Fruit fly (Drosophila melanogaster) whole organism, prepupa: ENCODE measurements around the gene Rnmt.

Experiments
- Blimp-1 ChIP-seq: fragments of 200-800 bp; sonication (Bioruptor generic); optimal IDR thresholded peaks from 3 replicates; lab custom pipeline; 2017; ENCODE audit warnings: missing biosample characterization, missing genetic modification characterization, mild to moderate bottlenecking, moderate library complexity, missing genetic modification reagents
- CG10631 ChIP-seq: fragments of 200-800 bp; sonication (Bioruptor generic); optimal IDR thresholded peaks from 2 replicates; lab custom pipeline; 2016; ENCODE audit warnings: missing biosample characterization, missing genetic modification characterization
- CG11294 ChIP-seq: fragments of 200-800 bp; sonication (Bioruptor generic); IDR thresholded peaks from 2 replicates; pipeline ENCODE4 v1.3.6; 2022; ENCODE audit warnings: missing biosample characterization, missing genetic modification characterization
- CG11762 ChIP-seq: fragments of 200-800 bp; sonication (Bioruptor generic); optimal IDR thresholded peaks from 3 replicates; lab custom pipeline; 2016; ENCODE audit warnings: missing biosample characterization, missing genetic modification characterization; ENCODE audit not compliant: insufficient read depth
- CG15336 ChIP-seq: fragments of 200-800 bp; sonication (Bioruptor generic); IDR thresholded peaks from 2 replicates; pipeline ENCODE4 v1.3.6; 2022; ENCODE audit warnings: missing biosample characterization, missing genetic modification characterization
- CG3032 ChIP-seq: fragments of 200-800 bp; optimal IDR thresholded peaks from 2 replicates; lab custom pipeline; 2019; ENCODE audit warnings: missing biosample characterization, mild to moderate bottlenecking, missing genetic modification characterization, moderate library complexity
- CG31627 ChIP-seq: fragments of 200-800 bp; sonication (Bioruptor generic); optimal IDR thresholded peaks from 3 replicates; lab custom pipeline; 2016; ENCODE audit warnings: missing biosample characterization, missing genetic modification characterization
- CG32006 ChIP-seq: fragments of 200-800 bp; sonication (Bioruptor generic); optimal IDR thresholded peaks from 3 replicates; lab custom pipeline; 2017; ENCODE audit warnings: missing biosample characterization, mild to moderate bottlenecking, missing genetic modification characterization
- CG34406 ChIP-seq: fragments of 200-800 bp; sonication (Bioruptor generic); optimal IDR thresholded peaks from 3 replicates; lab custom pipeline; 2016; ENCODE audit warnings: missing biosample characterization, missing genetic modification characterization
- CG4318 ChIP-seq: fragments of 200-800 bp; sonication (Bioruptor generic); optimal IDR thresholded peaks from 3 replicates; lab custom pipeline; 2017; ENCODE audit warnings: missing biosample characterization, mild to moderate bottlenecking, missing genetic modification characterization
- CG6163 ChIP-seq: fragments of 200-800 bp; sonication (Bioruptor generic); IDR thresholded peaks from 3 replicates; pipeline ENCODE4 v1.3.6; 2022; ENCODE audit warnings: missing biosample characterization, missing genetic modification characterization
- CG6276 ChIP-seq: fragments of 200-800 bp; sonication (Bioruptor generic); optimal IDR thresholded peaks from 2 replicates; lab custom pipeline; 2017; ENCODE audit warnings: missing biosample characterization, mild to moderate bottlenecking, missing genetic modification characterization
- CG6792 ChIP-seq: fragments of 200-800 bp; sonication (Bioruptor generic); optimal IDR thresholded peaks from 3 replicates; lab custom pipeline; 2016; ENCODE audit warnings: missing biosample characterization, missing genetic modification characterization
- CG6808 ChIP-seq: fragments of 200-800 bp; sonication (Bioruptor generic); optimal IDR thresholded peaks from 3 replicates; lab custom pipeline; 2017; ENCODE audit warnings: missing biosample characterization, missing genetic modification characterization, mild to moderate bottlenecking, moderate library complexity, missing genetic modification reagents
- CG7368 ChIP-seq: fragments of 200-800 bp; sonication (Bioruptor generic); optimal IDR thresholded peaks from 3 replicates; lab custom pipeline; 2016; ENCODE audit warnings: missing biosample characterization, missing genetic modification characterization
- CG8119 ChIP-seq: fragments of 200-800 bp; sonication (Bioruptor generic); IDR thresholded peaks from 3 replicates; pipeline ENCODE4 v1.3.6; 2022; ENCODE audit warnings: missing biosample characterization, missing genetic modification characterization
- CG8319 ChIP-seq: fragments of 200-800 bp; sonication (Bioruptor generic); optimal IDR thresholded peaks from 3 replicates; lab custom pipeline; 2016; ENCODE audit warnings: missing biosample characterization, missing genetic modification characterization
- CG8632 ChIP-seq: fragments of 200-800 bp; sonication (Bioruptor generic); optimal IDR thresholded peaks from 3 replicates; lab custom pipeline; 2016; ENCODE audit warnings: missing biosample characterization, missing genetic modification characterization
- CG9139 ChIP-seq: fragments of 200-800 bp; sonication (Bioruptor generic); optimal IDR thresholded peaks from 3 replicates; lab custom pipeline; 2017; ENCODE audit warnings: missing biosample characterization, mild to moderate bottlenecking, missing genetic modification characterization
- Ets21C ChIP-seq: fragments of 200-800 bp; sonication (Bioruptor generic); optimal IDR thresholded peaks from 3 replicates; lab custom pipeline; 2016; ENCODE audit warnings: missing biosample characterization, missing genetic modification characterization
- Ets96B ChIP-seq: fragments of 200-800 bp; optimal IDR thresholded peaks from 2 replicates; lab custom pipeline; 2019; ENCODE audit warnings: missing biosample characterization, mild to moderate bottlenecking, missing genetic modification characterization, moderate library complexity
- Gug ChIP-seq: fragments of 200-800 bp; sonication (Bioruptor generic); IDR thresholded peaks from 2 replicates; pipeline ENCODE4 v1.3.6; 2022; ENCODE audit warnings: missing biosample characterization, missing genetic modification characterization
- Hr38 ChIP-seq: sonication (Bioruptor generic); optimal IDR thresholded peaks from 2 replicates; lab custom pipeline; 2016; ENCODE audit warnings: missing biosample characterization, missing genetic modification characterization
- Hr39 ChIP-seq: fragments of 200-800 bp; sonication (Bioruptor generic); optimal IDR thresholded peaks from 2 replicates; lab custom pipeline; 2016; ENCODE audit warnings: missing biosample characterization, missing genetic modification characterization
- Hr4 ChIP-seq: fragments of 200-800 bp; sonication (Bioruptor generic); optimal IDR thresholded peaks from 3 replicates; lab custom pipeline; 2016; ENCODE audit warnings: missing biosample characterization, missing genetic modification characterization
- Lpt ChIP-seq: fragments of 200-800 bp; sonication (Bioruptor generic); optimal IDR thresholded peaks from 3 replicates; lab custom pipeline; 2016; ENCODE audit warnings: missing biosample characterization, missing genetic modification characterization
- OdsH ChIP-seq: fragments of 200-800 bp; sonication (Bioruptor generic); optimal IDR thresholded peaks from 3 replicates; lab custom pipeline; 2016; ENCODE audit warnings: missing biosample characterization, missing genetic modification characterization
- Smox ChIP-seq: fragments of 200-800 bp; sonication (Bioruptor generic); optimal IDR thresholded peaks from 3 replicates; lab custom pipeline; 2016; ENCODE audit warnings: missing biosample characterization, missing genetic modification characterization
- Sox14 ChIP-seq: fragments of 200-800 bp; sonication (Bioruptor generic); optimal IDR thresholded peaks from 3 replicates; lab custom pipeline; 2016; ENCODE audit warnings: missing biosample characterization, missing genetic modification characterization
- Sox15 ChIP-seq: fragments of 200-800 bp; sonication (Bioruptor generic); optimal IDR thresholded peaks from 3 replicates; lab custom pipeline; 2016; ENCODE audit warnings: missing biosample characterization, missing genetic modification characterization
- achi ChIP-seq: fragments of 200-800 bp; sonication (Bioruptor generic); optimal IDR thresholded peaks from 3 replicates; lab custom pipeline; 2016; ENCODE audit warnings: missing biosample characterization, missing genetic modification characterization
- cyc ChIP-seq: fragments of 200-800 bp; sonication (Bioruptor generic); optimal IDR thresholded peaks from 3 replicates; lab custom pipeline; 2016; ENCODE audit warnings: missing biosample characterization, missing genetic modification characterization
- dac ChIP-seq: fragments of 200-800 bp; sonication (Bioruptor generic); optimal IDR thresholded peaks from 2 replicates; lab custom pipeline; 2017; ENCODE audit warnings: missing biosample characterization, mild to moderate bottlenecking, missing genetic modification characterization
- dsx ChIP-seq: fragments of 200-800 bp; optimal IDR thresholded peaks from 3 replicates; lab custom pipeline; 2019; ENCODE audit warnings: missing biosample characterization, mild to moderate bottlenecking, missing genetic modification characterization, moderate library complexity; ENCODE audit not compliant: poor library complexity, severe bottlenecking
- eg ChIP-seq: fragments of 200-800 bp; sonication (Bioruptor generic); IDR thresholded peaks from 3 replicates; pipeline ENCODE4 v1.3.6; 2022; ENCODE audit warnings: missing biosample characterization, missing genetic modification characterization
- esn ChIP-seq: fragments of 200-800 bp; sonication (Bioruptor generic); optimal IDR thresholded peaks from 2 replicates; lab custom pipeline; 2016; ENCODE audit warnings: missing biosample characterization, mild to moderate bottlenecking, missing genetic modification characterization, moderate library complexity
- fd59A ChIP-seq: fragments of 200-800 bp; sonication (Bioruptor generic); optimal IDR thresholded peaks from 2 replicates; lab custom pipeline; 2017; ENCODE audit warnings: missing biosample characterization, mild to moderate bottlenecking, missing genetic modification characterization, missing genetic modification reagents
- fd85E ChIP-seq: fragments of 200-800 bp; sonication (Bioruptor generic); optimal IDR thresholded peaks from 3 replicates; lab custom pipeline; 2016; ENCODE audit warnings: missing biosample characterization, missing genetic modification characterization
- fkh ChIP-seq: fragments of 200-800 bp; sonication (Bioruptor generic); optimal IDR thresholded peaks from 3 replicates; lab custom pipeline; 2017; ENCODE audit warnings: missing biosample characterization, mild to moderate bottlenecking, missing genetic modification characterization, moderate library complexity
- lz ChIP-seq: fragments of 200-800 bp; sonication (Bioruptor generic); optimal IDR thresholded peaks from 3 replicates; lab custom pipeline; 2016; ENCODE audit warnings: missing biosample characterization, missing genetic modification characterization
- net ChIP-seq: fragments of 200-800 bp; sonication (Bioruptor generic); optimal IDR thresholded peaks from 3 replicates; lab custom pipeline; 2016; ENCODE audit warnings: missing biosample characterization, missing genetic modification characterization
- pdm3 ChIP-seq: fragments of 200-800 bp; sonication (Bioruptor generic); optimal IDR thresholded peaks from 3 replicates; lab custom pipeline; 2016; ENCODE audit warnings: missing biosample characterization, missing genetic modification characterization
- salr ChIP-seq, 2 experiments: fragments of 200-800 bp; sonication (Bioruptor generic); optimal IDR thresholded peaks; 3 replicates each; lab custom pipeline; 2016 to 2018; ENCODE audit warnings: missing biosample characterization in 2 of 2, missing genetic modification characterization in 2 of 2, mild to moderate bottlenecking in 1 of 2
- ss ChIP-seq, 2 experiments: fragments of 200-800 bp; sonication (Bioruptor generic); optimal IDR thresholded peaks; 2 replicates in 1 of 2; 3 replicates in 1 of 2; lab custom pipeline; 2017 to 2018; ENCODE audit warnings: mild to moderate bottlenecking in 2 of 2, missing biosample characterization in 2 of 2, missing genetic modification characterization in 2 of 2, moderate library complexity in 1 of 2
- topi ChIP-seq: fragments of 200-800 bp; sonication (Bioruptor generic); optimal IDR thresholded peaks from 3 replicates; lab custom pipeline; 2016; ENCODE audit warnings: missing biosample characterization, missing genetic modification characterization
- vri ChIP-seq: fragments of 200-800 bp; sonication (Bioruptor generic); optimal IDR thresholded peaks from 3 replicates; lab custom pipeline; 2016; ENCODE audit warnings: missing biosample characterization, mild to moderate bottlenecking, missing genetic modification characterization

Gene Rnmt

dm6 chr2L:14994834-14995506 lies 14.8 kb upstream of the Rnmt start (continued):
- TF ChIP-seq fkh (GFP tag; lab: Kevin White, UChicago) (no peak), Smox (GFP tag; lab: Kevin White, UChicago) (no peak), CG8632 (GFP tag; lab: Kevin White, UChicago) (peak; percentile 75), CG10631 (GFP tag; lab: Kevin White, UChicago) (peak; percentile 56), Hr4 (GFP tag; lab: Kevin White, UChicago) (peak; percentile 74), fd85E (no peak), CG11294 (GFP tag; lab: Robert Waterston, UW) (peak; percentile 8; the same call in 1 of the 2 replicates), CG8319 (GFP tag; lab: Kevin White, UChicago) (no peak), ss (GFP tag; optimal IDR thresholded peaks at IDR 0.05; lab: Kevin White, UChicago) (peak in 1 of 2 experiments; percentile 60), OdsH (GFP tag; lab: Kevin White, UChicago) (peak; percentile 72), salr (GFP tag; optimal IDR thresholded peaks at IDR 0.05; lab: Kevin White, UChicago) (peak in 1 of 2 experiments; percentile 80), CG31627 (peak; percentile 7), CG3032 (peak; percentile 51), eg (GFP tag; lab: Robert Waterston, UW) (no peak), topi (GFP tag; lab: Kevin White, UChicago) (peak; percentile 21), Sox14 (GFP tag; lab: Kevin White, UChicago) (peak; percentile 4), Hr38 (GFP tag; lab: Kevin White, UChicago) (no peak), CG7368 (no peak), pdm3 (peak; percentile 64), Ets21C (no peak), CG15336 (GFP tag; lab: Robert Waterston, UW) (peak; percentile 50; the same call in 1 of the 2 replicates), dsx (no peak), Lpt (GFP tag; lab: Kevin White, UChicago) (peak; percentile 57), Blimp-1 (GFP tag; lab: Kevin White, UChicago) (no peak), CG8119 (peak; percentile 55), esn (peak; percentile 11), Hr39 (GFP tag; lab: Kevin White, UChicago) (no peak), CG32006 (peak; percentile 87), dac (GFP tag; lab: Kevin White, UChicago) (no peak), CG4318 (GFP tag; lab: Kevin White, UChicago) (peak; percentile 82), vri (GFP tag; lab: Kevin White, UChicago) (no peak)

DNA sequence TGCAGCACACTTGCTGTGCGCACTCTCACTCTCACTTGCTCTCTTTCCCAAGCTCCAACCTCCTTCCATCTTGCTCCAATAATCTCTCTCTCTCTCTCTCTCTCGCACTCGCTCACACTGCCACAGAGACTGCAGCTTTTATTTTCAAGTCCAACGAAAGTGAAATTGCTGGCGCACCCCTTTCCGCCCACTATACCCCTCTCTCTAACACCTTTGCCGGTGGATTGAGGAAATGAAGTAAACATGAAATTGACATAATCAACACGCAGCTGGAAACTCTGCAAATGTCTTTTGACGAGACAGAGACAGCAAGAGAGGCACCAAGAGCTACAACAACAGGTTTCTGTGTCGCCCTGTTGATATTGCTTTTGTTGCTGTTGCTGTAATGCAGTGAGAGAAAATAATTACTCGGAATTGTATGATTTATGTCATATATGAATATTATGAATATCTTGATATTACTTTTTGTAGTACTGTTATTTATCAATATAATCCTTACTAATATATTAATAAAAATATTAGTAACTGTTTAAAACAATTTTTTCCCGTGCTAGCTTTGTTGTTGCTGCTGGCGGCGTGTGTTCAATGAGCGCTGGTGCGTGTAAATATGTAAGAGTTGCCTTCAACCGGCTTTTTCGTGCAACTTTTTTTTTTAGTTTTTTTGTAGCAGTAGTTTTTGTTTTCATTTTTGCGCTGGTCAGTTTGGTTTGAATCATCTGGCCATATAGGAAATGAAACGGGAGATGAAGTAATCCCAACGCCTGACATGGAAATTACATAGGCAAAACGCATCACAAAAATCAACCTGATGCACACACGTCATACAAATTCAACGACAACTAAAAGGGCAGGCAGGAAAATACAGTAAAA lies 13.9 kb upstream of the Rnmt start:
- peak; percentile 86 for TF ChIP-seq CG8319 (GFP tag; lab: Kevin White, UChicago)
- TF ChIP-seq CG6276 (GFP tag; lab: Kevin White, UChicago): peak; percentile 86
- peak; percentile 83 for TF ChIP-seq Sox15 (GFP tag; lab: Kevin White, UChicago)
- peak; percentile 78 for TF ChIP-seq Sox14 (GFP tag; lab: Kevin White, UChicago)
- TF ChIP-seq Hr39 (GFP tag; lab: Kevin White, UChicago): peak; percentile 61
- peak; percentile 85 for TF ChIP-seq fkh (GFP tag; lab: Kevin White, UChicago)
- TF ChIP-seq net (GFP tag; lab: Kevin White, UChicago): peak; percentile 93
- TF ChIP-seq CG9139 (GFP tag; lab: Kevin White, UChicago): peak; percentile 90
- peak; percentile 97 for TF ChIP-seq CG6163 (GFP tag; lab: Robert Waterston, UW)
- TF ChIP-seq CG11762: peak; percentile 92
- TF ChIP-seq Ets96B: peak; percentile 98
- TF ChIP-seq lz: peak; percentile 73
- peak; percentile 95 for TF ChIP-seq OdsH (GFP tag; lab: Kevin White, UChicago)
- peak; percentile 89 for TF ChIP-seq Hr4 (GFP tag; lab: Kevin White, UChicago)
- peak; percentile 71 for TF ChIP-seq Smox (GFP tag; lab: Kevin White, UChicago)
- TF ChIP-seq CG34406: peak; percentile 96
- TF ChIP-seq CG10631 (GFP tag; lab: Kevin White, UChicago): peak; percentile 97
- peak; percentile 95 for TF ChIP-seq fd59A
- TF ChIP-seq ss (GFP tag; optimal IDR thresholded peaks at IDR 0.05; lab: Kevin White, UChicago): peak; percentile 97
- peak; percentile 95 for TF ChIP-seq achi
- TF ChIP-seq CG6792 (GFP tag; lab: Kevin White, UChicago): peak; percentile 91
- peak; percentile 100 for TF ChIP-seq Blimp-1 (GFP tag; lab: Kevin White, UChicago)
- TF ChIP-seq CG6808 (GFP tag; lab: Kevin White, UChicago): peak; percentile 94
- peak; percentile 77 for TF ChIP-seq cyc
- peak; percentile 94 for TF ChIP-seq Gug (GFP tag; lab: Robert Waterston, UW)
- TF ChIP-seq eg (GFP tag; lab: Robert Waterston, UW): peak; percentile 97
